Worm (Caenorhabditis elegans) whole organism, L2 larva: ENCODE data around the gene C31E10.11.

Source experiments
- ama-1 ChIP-seq: fragments of 150-350 bp; optimal IDR thresholded peaks from 2 replicates; lab custom pipeline; 2018; ENCODE audit warnings: inconsistent platforms
- ceh-82 ChIP-seq: fragments of 150-350 bp; optimal IDR thresholded peaks from 2 replicates; lab custom pipeline; 2014; ENCODE audit warnings: missing biosample characterization, missing genetic modification characterization
- lin-11 ChIP-seq: fragments of 150-350 bp; sonication (generic microtip); optimal IDR thresholded peaks from 2 replicates; lab custom pipeline; 2014; ENCODE audit warnings: missing biosample characterization, missing genetic modification characterization, inconsistent platforms, mixed read lengths
- lin-39 ChIP-seq: fragments of 150-350 bp; optimal IDR thresholded peaks from 2 replicates; lab custom pipeline; 2014; ENCODE audit warnings: missing biosample characterization, missing genetic modification reagents, missing genetic modification characterization
- nhr-237 ChIP-seq: fragments of 150-350 bp; optimal IDR thresholded peaks from 2 replicates; lab custom pipeline; 2014; ENCODE audit warnings: missing biosample characterization, missing genetic modification characterization
- skn-1 ChIP-seq: sonication (generic microtip); optimal IDR thresholded peaks from 2 replicates; lab custom pipeline; 2017; ENCODE audit warnings: missing biosample characterization, missing genetic modification characterization
- snpc-4 ChIP-seq: fragments of 150-350 bp; optimal IDR thresholded peaks from 2 replicates; lab custom pipeline; 2014; ENCODE audit warnings: missing biosample characterization, missing genetic modification characterization
- ztf-4 ChIP-seq: fragments of 150-350 bp; optimal IDR thresholded peaks from 2 replicates; lab custom pipeline; 2014; ENCODE audit warnings: missing biosample characterization, missing genetic modification characterization

- TF ChIP-seq skn-1 (tag; lab: Kevin White, UChicago) (no peak), lin-39 (no peak), nhr-237 (tag; lab: Kevin White, UChicago) (no peak), snpc-4 (tag; lab: Kevin White, UChicago) (no peak), lin-11 (no peak), ama-1 (no peak), ceh-82 (tag; lab: Kevin White, UChicago) (no peak), ztf-4 (tag; lab: Kevin White, UChicago) (no peak)
Measured at ce11 chrX:13952347-13952746, 38.2 kb downstream of the C31E10.11 start.
